Fruit fly (Drosophila melanogaster) whole organism, embryonic: ENCODE data around the gene vvl.

ENCODE experiments used
- Aef1 ChIP-seq: fragments of 200-800 bp; sonication (Bioruptor generic); IDR thresholded peaks from 3 replicates; pipeline ENCODE4 v1.3.6; 2022; ENCODE audit warnings: missing biosample characterization, missing genetic modification characterization
- Bgb ChIP-seq: fragments of 200-800 bp; sonication (Bioruptor generic); IDR thresholded peaks from 2 replicates; pipeline ENCODE4 v1.3.6; 2022; ENCODE audit warnings: missing biosample characterization, missing genetic modification characterization; ENCODE audit not compliant: partially characterized antibody
- CG10979 ChIP-seq: fragments of 200-800 bp; sonication (Bioruptor generic); optimal IDR thresholded peaks from 2 replicates; lab custom pipeline; 2018; ENCODE audit warnings: missing biosample characterization, mild to moderate bottlenecking, missing genetic modification characterization, moderate library complexity
- CG11247 ChIP-seq: fragments of 200-800 bp; sonication (Bioruptor generic); IDR thresholded peaks from 2 replicates; pipeline ENCODE4 v1.3.6; 2022; ENCODE audit warnings: missing biosample characterization, missing genetic modification characterization
- CG11723 ChIP-seq: fragments of 200-800 bp; sonication (Bioruptor generic); optimal IDR thresholded peaks from 2 replicates; lab custom pipeline; 2017; ENCODE audit warnings: missing biosample characterization, mild to moderate bottlenecking, missing genetic modification characterization
- CG12744 ChIP-seq: fragments of 200-800 bp; sonication (Bioruptor generic); optimal IDR thresholded peaks from 2 replicates; lab custom pipeline; 2016; ENCODE audit warnings: missing biosample characterization, missing genetic modification characterization
- CG14710 ChIP-seq: fragments of 200-800 bp; sonication (Bioruptor generic); optimal IDR thresholded peaks from 3 replicates; lab custom pipeline; 2019; ENCODE audit warnings: missing biosample characterization, mild to moderate bottlenecking, missing genetic modification characterization, moderate library complexity
- CG1529 ChIP-seq: fragments of 200-800 bp; sonication (Bioruptor generic); optimal IDR thresholded peaks from 3 replicates; lab custom pipeline; 2018; ENCODE audit warnings: missing biosample characterization, missing genetic modification characterization
- CG15696 ChIP-seq: fragments of 200-800 bp; sonication (Bioruptor generic); optimal IDR thresholded peaks from 2 replicates; lab custom pipeline; 2019; ENCODE audit warnings: missing biosample characterization, mild to moderate bottlenecking, missing genetic modification characterization, moderate library complexity
- CG17385 ChIP-seq: fragments of 200-800 bp; sonication (Bioruptor generic); optimal IDR thresholded peaks from 3 replicates; lab custom pipeline; 2018; ENCODE audit warnings: missing biosample characterization, mild to moderate bottlenecking, missing genetic modification characterization
- CG30431 ChIP-seq: fragments of 200-800 bp; sonication (Bioruptor generic); optimal IDR thresholded peaks from 2 replicates; lab custom pipeline; 2017; ENCODE audit warnings: missing biosample characterization, missing genetic modification characterization
- CG32532 ChIP-seq: fragments of 200-800 bp; sonication (Bioruptor generic); IDR thresholded peaks from 2 replicates; pipeline ENCODE4 v1.3.6; 2022; ENCODE audit warnings: missing biosample characterization, missing genetic modification characterization
- CG34224 ChIP-seq: fragments of 200-800 bp; sonication (Bioruptor generic); IDR thresholded peaks from 3 replicates; pipeline ENCODE4 v1.3.6; 2022; ENCODE audit warnings: missing biosample characterization, missing genetic modification characterization; ENCODE audit not compliant: partially characterized antibody
- CG3726 ChIP-seq: fragments of 200-800 bp; sonication (Bioruptor generic); IDR thresholded peaks from 3 replicates; pipeline ENCODE4, ENCODE4 v1.3.6; 2022; ENCODE audit warnings: missing biosample characterization, missing genetic modification characterization
- CG3847 ChIP-seq: fragments of 200-800 bp; sonication (Bioruptor generic); IDR thresholded peaks from 2 replicates; pipeline ENCODE4 v1.3.6; 2022; ENCODE audit warnings: missing biosample characterization, missing genetic modification characterization
- CG4424 ChIP-seq: fragments of 200-800 bp; sonication (Bioruptor generic); optimal IDR thresholded peaks from 3 replicates; lab custom pipeline; 2016; ENCODE audit warnings: missing biosample characterization, missing genetic modification characterization
- CG6175 ChIP-seq: fragments of 200-800 bp; sonication (Bioruptor generic); IDR thresholded peaks from 3 replicates; pipeline ENCODE4 v1.3.6; 2022; ENCODE audit warnings: missing biosample characterization, missing genetic modification characterization
- CG6813 ChIP-seq: fragments of 200-800 bp; sonication (Bioruptor generic); optimal IDR thresholded peaks from 2 replicates; lab custom pipeline; 2017; ENCODE audit warnings: missing biosample characterization, missing genetic modification characterization, mild to moderate bottlenecking, moderate library complexity, missing genetic modification reagents
- CG7928 ChIP-seq: fragments of 200-800 bp; sonication (Bioruptor generic); optimal IDR thresholded peaks from 2 replicates; lab custom pipeline; 2017; ENCODE audit warnings: missing biosample characterization, mild to moderate bottlenecking, missing genetic modification characterization
- CG7987 ChIP-seq: fragments of 200-800 bp; sonication (Bioruptor generic); optimal IDR thresholded peaks from 2 replicates; lab custom pipeline; 2018; ENCODE audit warnings: missing biosample characterization, mild to moderate bottlenecking, missing genetic modification characterization, moderate library complexity
- CG9817 ChIP-seq: fragments of 200-800 bp; sonication (Bioruptor generic); optimal IDR thresholded peaks from 2 replicates; lab custom pipeline; 2018; ENCODE audit warnings: missing biosample characterization, mild to moderate bottlenecking, missing genetic modification characterization, moderate library complexity
- CG9932 ChIP-seq: fragments of 200-800 bp; sonication (Bioruptor generic); IDR thresholded peaks from 2 replicates; pipeline ENCODE4 v1.3.6; 2022; ENCODE audit warnings: missing biosample characterization, missing genetic modification characterization
- E2f2 ChIP-seq: fragments of 200-800 bp; sonication (Bioruptor generic); IDR thresholded peaks from 2 replicates; pipeline ENCODE4 v1.3.6; 2022; ENCODE audit warnings: missing biosample characterization, missing genetic modification characterization
- MTF-1 ChIP-seq: fragments of 200-800 bp; sonication (Bioruptor generic); optimal IDR thresholded peaks from 2 replicates; lab custom pipeline; 2018; ENCODE audit warnings: missing biosample characterization, mild to moderate bottlenecking, missing genetic modification characterization, borderline replicate concordance
- Meics ChIP-seq: fragments of 200-800 bp; sonication (Bioruptor generic); optimal IDR thresholded peaks from 2 replicates; lab custom pipeline; 2017; ENCODE audit warnings: missing biosample characterization, mild to moderate bottlenecking, missing genetic modification characterization
- NfI ChIP-seq: fragments of 200-800 bp; sonication (Bioruptor generic); optimal IDR thresholded peaks from 3 replicates; lab custom pipeline; 2018; ENCODE audit warnings: missing biosample characterization, mild to moderate bottlenecking, missing genetic modification characterization, moderate library complexity
- Sox102F ChIP-seq: fragments of 200-800 bp; sonication (Bioruptor generic); optimal IDR thresholded peaks from 2 replicates; lab custom pipeline; 2018; ENCODE audit warnings: missing biosample characterization, mild to moderate bottlenecking, missing genetic modification characterization, moderate library complexity
- Xbp1 ChIP-seq: fragments of 200-800 bp; sonication (Bioruptor generic); optimal IDR thresholded peaks from 3 replicates; lab custom pipeline; 2016; ENCODE audit warnings: missing biosample characterization, mild to moderate bottlenecking, missing genetic modification characterization
- bab2 ChIP-seq: fragments of 200-800 bp; sonication (Bioruptor generic); optimal IDR thresholded peaks from 2 replicates; lab custom pipeline; 2016; ENCODE audit warnings: missing biosample characterization, missing genetic modification characterization
- bowl ChIP-seq: fragments of 200-800 bp; sonication (Bioruptor generic); IDR thresholded peaks from 2 replicates; pipeline ENCODE4 v1.3.6; 2022; ENCODE audit warnings: missing biosample characterization, missing genetic modification characterization
- chn ChIP-seq: fragments of 200-800 bp; sonication (Bioruptor generic); optimal IDR thresholded peaks from 2 replicates; lab custom pipeline; 2016; ENCODE audit warnings: missing biosample characterization, missing genetic modification characterization
- crc ChIP-seq: fragments of 200-800 bp; sonication (Bioruptor generic); optimal IDR thresholded peaks from 2 replicates; lab custom pipeline; 2016; ENCODE audit warnings: missing biosample characterization, missing genetic modification characterization
- croc ChIP-seq: fragments of 200-800 bp; sonication (Bioruptor generic); conservative IDR thresholded peaks from 3 replicates; pipeline ENCODE4 v1.3.6; 2022; ENCODE audit warnings: missing biosample characterization, missing genetic modification characterization
- danr ChIP-seq: fragments of 200-800 bp; sonication (Bioruptor generic); IDR thresholded peaks from 2 replicates; pipeline ENCODE4 v1.3.6; 2022; ENCODE audit warnings: missing biosample characterization, missing genetic modification characterization
- eyg ChIP-seq: fragments of 200-800 bp; sonication (Bioruptor generic); optimal IDR thresholded peaks from 3 replicates; lab custom pipeline; 2016; ENCODE audit warnings: missing biosample characterization, missing genetic modification characterization
- her ChIP-seq: fragments of 200-800 bp; sonication (Bioruptor generic); optimal IDR thresholded peaks from 2 replicates; lab custom pipeline; 2016; ENCODE audit warnings: missing biosample characterization, missing genetic modification characterization
- ind ChIP-seq: fragments of 200-800 bp; sonication (Bioruptor generic); optimal IDR thresholded peaks from 3 replicates; lab custom pipeline; 2016; ENCODE audit warnings: missing biosample characterization, missing genetic modification characterization
- insv ChIP-seq, 2 experiments: fragments of 200-800 bp; sonication (Bioruptor generic); optimal IDR thresholded peaks; 3 replicates each; lab custom pipeline; 2016 to 2018; ENCODE audit warnings: missing biosample characterization in 2 of 2, missing genetic modification characterization in 2 of 2
- maf-S ChIP-seq: fragments of 200-800 bp; sonication (Bioruptor generic); optimal IDR thresholded peaks from 2 replicates; lab custom pipeline; 2016; ENCODE audit warnings: missing biosample characterization, missing genetic modification characterization
- mam ChIP-seq: fragments of 200-800 bp; sonication (Bioruptor generic); optimal IDR thresholded peaks from 3 replicates; lab custom pipeline; 2016; ENCODE audit warnings: missing biosample characterization, missing genetic modification characterization
- odd ChIP-seq: fragments of 200-800 bp; sonication (Bioruptor generic); optimal IDR thresholded peaks from 2 replicates; lab custom pipeline; 2017; ENCODE audit warnings: missing biosample characterization, mild to moderate bottlenecking, missing genetic modification characterization
- pb ChIP-seq: fragments of 200-800 bp; sonication (Bioruptor generic); optimal IDR thresholded peaks from 3 replicates; lab custom pipeline; 2016; ENCODE audit warnings: missing biosample characterization, missing genetic modification characterization
- phol ChIP-seq: fragments of 200-800 bp; sonication (Bioruptor generic); optimal IDR thresholded peaks from 3 replicates; lab custom pipeline; 2018; ENCODE audit warnings: missing biosample characterization, mild to moderate bottlenecking, missing genetic modification characterization, moderate library complexity
- pum ChIP-seq: fragments of 200-800 bp; sonication (Bioruptor generic); optimal IDR thresholded peaks from 2 replicates; lab custom pipeline; 2016; ENCODE audit warnings: missing biosample characterization, missing genetic modification characterization
- sens ChIP-seq: fragments of 200-800 bp; sonication (Bioruptor generic); peaks from one replicate; lab custom pipeline; 2016; ENCODE audit warnings: missing biosample characterization, missing genetic modification characterization
- slou ChIP-seq: fragments of 200-800 bp; sonication (Bioruptor generic); optimal IDR thresholded peaks from 3 replicates; lab custom pipeline; 2016; ENCODE audit warnings: missing biosample characterization, missing genetic modification characterization
- sug ChIP-seq: fragments of 200-800 bp; optimal IDR thresholded peaks from 2 replicates; lab custom pipeline; 2019; ENCODE audit warnings: missing biosample characterization, mild to moderate bottlenecking, missing genetic modification characterization, moderate library complexity
- toy ChIP-seq: fragments of 200-800 bp; sonication (Bioruptor generic); IDR thresholded peaks from 2 replicates; pipeline ENCODE4 v1.3.6; 2022; ENCODE audit warnings: missing biosample characterization, missing genetic modification characterization
- unc-4 ChIP-seq: fragments of 200-800 bp; sonication (Bioruptor generic); IDR thresholded peaks from 2 replicates; pipeline ENCODE4 v1.3.6; 2022; ENCODE audit warnings: missing biosample characterization, missing genetic modification characterization; ENCODE audit not compliant: partially characterized antibody

The vvl gene

DNA sequence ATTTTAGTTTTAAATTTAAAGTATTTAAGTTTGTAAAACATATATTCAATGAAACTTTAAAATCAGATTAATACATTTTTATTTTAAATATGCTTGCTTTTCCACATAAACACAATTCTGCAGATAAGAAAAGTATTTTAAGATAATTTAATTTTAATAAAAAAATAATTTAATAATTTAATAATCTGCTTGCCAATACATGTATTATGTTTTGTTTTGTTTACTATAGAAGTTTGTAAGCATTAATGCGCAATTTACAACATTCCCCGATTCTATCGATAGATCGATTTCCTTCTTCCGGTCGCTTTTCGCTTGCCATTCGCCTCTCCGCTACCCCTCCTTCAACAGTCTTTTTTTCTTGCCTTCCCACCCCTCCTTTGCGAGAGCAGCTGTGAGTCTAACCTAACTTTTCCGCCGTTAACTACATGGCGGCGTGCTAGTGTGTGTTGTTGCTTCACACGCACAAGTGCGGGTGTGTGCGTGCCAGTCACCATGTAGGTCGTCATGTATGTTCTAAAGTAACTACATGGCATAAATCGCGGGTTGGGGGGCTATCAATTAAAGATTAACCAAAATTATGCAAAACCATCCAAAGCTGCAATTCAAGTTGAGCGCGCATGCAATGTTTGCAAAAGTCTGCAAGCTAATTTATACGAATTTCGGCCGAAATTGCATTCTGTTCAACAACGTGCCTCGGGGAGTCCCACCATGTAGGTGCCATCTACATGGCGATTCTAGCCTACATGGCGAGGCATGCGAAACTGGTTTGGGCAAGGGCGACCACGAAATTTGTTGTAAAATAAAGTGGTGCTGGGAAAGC lies 46.4 kb upstream of the vvl start (continued):
- TF ChIP-seq ind (GFP tag; lab: Kevin White, UChicago) (peak; percentile 30), pum (GFP tag; lab: Kevin White, UChicago) (no peak), CG32532 (GFP tag; lab: Robert Waterston, UW) (peak; percentile 46), crc (GFP tag; lab: Kevin White, UChicago) (no peak), CG10979 (tag; lab: Kevin White, UChicago) (no peak), chn (GFP tag; lab: Kevin White, UChicago) (peak; percentile 44), CG4424 (GFP tag; lab: Kevin White, UChicago) (no peak), bowl (no peak), croc (GFP tag; lab: Robert Waterston, UW) (no peak), CG7928 (GFP tag; lab: Kevin White, UChicago) (no peak), unc-4 (peak; percentile 31; the same call in 1 of the 2 replicates), CG9932 (GFP tag; lab: Robert Waterston, UW) (peak; percentile 38; the same call in 1 of the 2 replicates), insv (GFP tag; optimal IDR thresholded peaks at IDR 0.05; lab: Kevin White, UChicago) (peak in 1 of 2 experiments; percentile 18), CG30431 (GFP tag; lab: Kevin White, UChicago) (no peak), CG9817 (tag; lab: Kevin White, UChicago) (no peak), CG34224 (GFP tag; lab: Robert Waterston, UW) (0 out of 3 replicates have a peak, but pooled peaks have one; percentile 22), bab2 (GFP tag; lab: Kevin White, UChicago) (no peak), CG17385 (GFP tag; lab: Kevin White, UChicago) (peak; percentile 50), Sox102F (GFP tag; lab: Kevin White, UChicago) (no peak), CG7987 (GFP tag; lab: Kevin White, UChicago) (peak; percentile 65), Xbp1 (GFP tag; lab: Kevin White, UChicago) (peak; percentile 4), Aef1 (GFP tag; lab: Robert Waterston, UW) (peak; percentile 81; the same call in 2 of the 3 replicates), maf-S (no peak), CG6175 (GFP tag; lab: Robert Waterston, UW) (0 out of 3 replicates have a peak, but pooled peaks have one; percentile 66), CG12744 (GFP tag; lab: Kevin White, UChicago) (no peak), CG6813 (peak; percentile 43), mam (GFP tag; lab: Kevin White, UChicago) (no peak), CG3847 (GFP tag; lab: Robert Waterston, UW) (no peak), E2f2 (no peak), NfI (GFP tag; lab: Kevin White, UChicago) (peak; percentile 9), CG14710 (tag; lab: Kevin White, UChicago) (peak; percentile 39), toy (GFP tag; lab: Robert Waterston, UW) (no peak), her (peak; percentile 13), CG11247 (GFP tag; lab: Robert Waterston, UW) (peak; percentile 42), sug (tag; lab: Kevin White, UChicago) (peak; percentile 62), phol (tag; lab: Kevin White, UChicago) (peak; percentile 28), CG1529 (GFP tag; lab: Kevin White, UChicago) (no peak), odd (peak; percentile 11), Bgb (GFP tag; lab: Robert Waterston, UW) (peak; percentile 72), pb (GFP tag; lab: Kevin White, UChicago) (no peak), CG3726 (no peak), CG11723 (no peak), sens (no peak), Meics (peak; percentile 56), danr (GFP tag; lab: Robert Waterston, UW) (no peak), MTF-1 (GFP tag; lab: Kevin White, UChicago) (peak; percentile 17), slou (GFP tag; lab: Kevin White, UChicago) (no peak), CG15696 (tag; lab: Kevin White, UChicago) (peak; percentile 14), eyg (GFP tag; lab: Kevin White, UChicago) (no peak)
